Worm (Caenorhabditis elegans) whole organism, midembryonic: ENCODE measurements around the gene F28C10.3.

Experiments used
- T22C8.4 ChIP-seq: fragments of 200-800 bp; sonication (Bioruptor generic); IDR thresholded peaks from 2 replicates; pipeline ENCODE4 v1.3.6; 2022; ENCODE audit warnings: missing genetic modification characterization, missing compliant biosample characterization
- flt-1 ChIP-seq: fragments of 200-800 bp; sonication (Bioruptor generic); IDR thresholded peaks from 2 replicates; pipeline ENCODE4 v1.3.6; 2022; ENCODE audit warnings: missing genetic modification characterization, missing compliant biosample characterization
- ref-1 ChIP-seq: fragments of 200-800 bp; sonication (Bioruptor generic); conservative IDR thresholded peaks from 2 replicates; pipeline ENCODE4 v1.3.6; 2022; ENCODE audit warnings: missing genetic modification reagents, missing genetic modification characterization, missing compliant biosample characterization

- TF ChIP-seq ref-1 (GFP tag; lab: Robert Waterston, UW) (no peak), flt-1 (GFP tag; lab: Robert Waterston, UW) (no peak), T22C8.4 (GFP tag; lab: Robert Waterston, UW) (no peak)
Observed at ce11 chrX:557195-557594, 21.6 kb upstream of the F28C10.3 start, which contains the start of gene hlh-19.
